Fruit fly (Drosophila melanogaster): ENCODE measurements around the gene CG5001.

CG5001 gene

DNA sequence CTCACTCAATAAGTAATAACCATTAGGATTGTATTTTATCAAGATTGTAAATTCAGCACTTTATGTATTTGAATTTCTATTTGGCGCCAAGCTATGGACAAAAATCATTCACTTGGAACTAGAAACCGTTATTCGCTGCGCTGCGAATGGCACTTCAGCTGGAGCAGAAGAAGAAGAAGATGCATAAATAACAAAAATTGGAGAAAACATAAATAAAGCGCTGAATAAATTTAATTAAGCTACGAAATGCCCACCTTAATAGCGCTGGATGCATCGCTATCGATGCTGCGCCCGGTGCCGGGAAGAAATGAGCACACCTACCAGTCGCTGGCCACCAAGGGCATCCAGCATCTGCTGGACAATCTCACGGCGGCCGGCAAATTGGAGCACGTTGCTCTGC, 21.3 kb upstream of the CG5001 start, which contains the start of gene IntS14:
TSS of gene IntS14 (plus strand) at position 150 of the 400 bp plus-strand sequence.
- TF ChIP-seq noc (tag; optimal IDR thresholded peaks at IDR 0.05): no peak

DNA sequence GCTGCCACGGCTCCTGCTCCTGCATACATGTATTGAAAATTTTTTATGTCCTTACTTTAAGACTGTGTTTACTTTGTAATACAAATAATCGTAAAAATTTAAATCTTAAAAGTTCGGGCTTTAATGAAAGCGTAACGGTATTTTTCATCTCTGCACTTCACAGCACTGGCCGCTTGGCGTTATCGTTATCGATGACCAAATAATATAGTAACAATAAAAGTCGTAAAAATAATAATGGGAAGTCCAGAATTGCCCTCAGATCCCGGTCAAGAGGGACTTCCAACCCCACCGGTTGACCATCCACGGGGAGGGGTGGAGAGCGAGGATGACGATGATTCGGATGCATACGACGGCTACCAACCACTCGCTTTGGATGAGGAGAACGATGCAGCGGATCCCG, 19.2 kb upstream of the CG5001 start, which contains the start of gene CG14341:
TSS of gene CG14341 (plus strand) at position 181 of the 400 bp plus-strand sequence.
- TF ChIP-seq noc (tag; optimal IDR thresholded peaks at IDR 0.05): no peak

dm6 chr2L:1169867-1170415, 15.6 kb upstream of the CG5001 start, which contains the start of the genes CG31922 and Plap:
Gene CG31922 (plus strand): TSS chr2L:1170181.
Gene Plap (minus strand): TSS chr2L:1170365.
- peak; percentile 72 for TF ChIP-seq noc (tag; optimal IDR thresholded peaks at IDR 0.05)

dm6 chr2L:1172704-1173107, 12.9 kb upstream of the CG5001 start, which contains the start of the genes Charon and CG4887:
Gene Charon (minus strand): TSS chr2L:1172805.
Gene CG4887 (plus strand): TSS chr2L:1173009.
- no peak for TF ChIP-seq noc (tag; optimal IDR thresholded peaks at IDR 0.05)

dm6 chr2L:1177522-1177921, 8.0 kb upstream of the CG5001 start, which contains the start of gene CG4896:
Gene CG4896 (plus strand): TSS chr2L:1177690.
- no peak for TF ChIP-seq noc (tag; optimal IDR thresholded peaks at IDR 0.05)

DNA sequence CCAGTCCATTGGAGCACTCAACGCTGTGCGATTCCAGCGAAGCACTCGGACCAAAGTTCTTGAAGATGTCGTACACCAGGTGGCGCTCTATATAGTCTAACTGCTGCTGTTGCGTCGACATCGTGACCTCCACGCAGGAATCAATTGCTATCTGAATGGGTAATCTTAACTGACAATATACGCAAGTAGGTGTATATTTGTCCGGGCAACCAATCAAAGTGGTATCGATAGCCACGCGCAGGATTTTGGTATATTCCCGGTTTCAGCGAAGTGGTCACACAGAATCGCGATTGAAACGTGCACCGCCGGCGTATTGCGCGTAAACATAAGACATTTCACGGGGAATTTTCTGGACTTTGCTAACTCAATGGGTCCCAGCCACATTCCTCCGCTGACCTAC, 1.8 kb upstream of the CG5001 start, which contains the start of the genes CG5126 and Tgt:
TSS of gene CG5126 (minus strand) at position 222 of the 400 bp plus-strand sequence.
TSS of gene Tgt (plus strand) at position 267 of the 400 bp plus-strand sequence.
- TF ChIP-seq noc (tag; optimal IDR thresholded peaks at IDR 0.05): no peak

DNA sequence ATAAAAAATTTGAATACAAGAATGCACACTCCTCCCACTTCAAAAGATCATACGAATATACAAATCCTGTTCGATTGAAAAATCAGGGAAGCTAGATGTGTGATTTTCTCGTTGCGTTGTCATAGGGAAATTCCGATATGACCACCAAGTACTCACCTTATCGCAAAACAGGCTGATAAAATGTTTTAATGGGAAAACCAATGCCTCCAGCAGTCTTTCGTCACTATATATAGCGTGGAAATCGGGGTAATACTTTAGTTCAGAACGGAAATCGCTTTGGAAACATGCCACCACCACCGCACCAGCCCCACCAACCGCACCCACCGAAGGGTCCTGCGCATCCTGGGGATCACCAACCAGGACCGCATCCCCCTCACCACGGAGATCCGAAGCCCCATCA, 13.6 kb downstream of the CG5001 start, which contains the start of the genes CG5139 and CG43348:
TSS of gene CG5139 (minus strand) at position 101 of the 400 bp plus-strand sequence.
TSS of gene CG43348 (plus strand) at position 247 of the 400 bp plus-strand sequence.
- TF ChIP-seq noc (tag; optimal IDR thresholded peaks at IDR 0.05): no peak

- no peak for TF ChIP-seq noc (tag; optimal IDR thresholded peaks at IDR 0.05)
Measured at dm6 chr2L:1199912-1200721, 14.6 kb downstream of the CG5001 start, which contains the start of the genes CG43349 and CG5011. Gene CG43349 (plus strand): TSS chr2L:1200205. Gene CG5011 (plus strand): TSS chr2L:1200671.

DNA sequence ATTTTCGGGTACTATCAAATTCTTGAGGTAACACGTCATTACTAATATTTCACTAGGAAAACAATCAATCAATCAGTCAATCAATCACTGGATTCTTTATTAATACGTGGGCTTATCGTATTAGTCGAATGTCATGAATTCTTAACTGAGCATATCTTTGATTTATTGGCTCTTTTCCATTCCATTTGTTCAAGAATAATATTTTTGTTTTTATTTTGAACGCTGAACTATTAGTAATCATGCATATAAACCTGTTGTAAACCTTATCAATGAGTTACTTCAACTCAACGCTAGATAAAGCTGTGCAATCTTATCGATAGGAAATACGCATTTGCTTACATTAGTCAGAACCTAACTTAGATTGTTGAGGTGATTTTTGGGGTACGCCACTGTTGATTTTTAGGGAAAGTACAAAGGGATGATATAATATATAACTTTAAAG, 15.9 kb downstream of the CG5001 start:
- no peak for TF ChIP-seq noc (tag; optimal IDR thresholded peaks at IDR 0.05)

DNA sequence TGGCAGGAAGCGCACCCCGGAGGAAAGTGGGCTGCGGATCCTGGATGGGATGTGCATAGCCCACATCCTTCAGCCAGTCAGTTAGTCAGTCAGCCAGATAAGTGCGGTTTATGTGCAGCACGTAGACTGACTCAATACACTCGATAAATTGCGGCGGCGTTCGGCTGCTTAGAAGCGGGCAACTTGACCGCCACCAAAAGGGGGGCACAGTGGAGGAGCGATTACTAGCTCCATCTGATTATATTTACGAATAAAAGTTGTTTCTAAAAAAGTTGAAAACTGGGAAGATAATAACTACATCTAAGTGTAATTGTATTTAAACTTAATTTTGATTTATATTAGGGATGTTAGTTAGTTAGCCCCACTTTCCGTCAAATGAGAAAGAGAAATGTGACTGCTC, 16.9 kb downstream of the CG5001 start:
- no peak for TF ChIP-seq noc (tag; optimal IDR thresholded peaks at IDR 0.05)

- no peak for TF ChIP-seq noc (tag; optimal IDR thresholded peaks at IDR 0.05)
Measured at dm6 chr2L:1203915-1204314, 18.4 kb downstream of the CG5001 start, which contains the start of gene CG14342. Gene CG14342 (plus strand): TSS chr2L:1204215.

DNA sequence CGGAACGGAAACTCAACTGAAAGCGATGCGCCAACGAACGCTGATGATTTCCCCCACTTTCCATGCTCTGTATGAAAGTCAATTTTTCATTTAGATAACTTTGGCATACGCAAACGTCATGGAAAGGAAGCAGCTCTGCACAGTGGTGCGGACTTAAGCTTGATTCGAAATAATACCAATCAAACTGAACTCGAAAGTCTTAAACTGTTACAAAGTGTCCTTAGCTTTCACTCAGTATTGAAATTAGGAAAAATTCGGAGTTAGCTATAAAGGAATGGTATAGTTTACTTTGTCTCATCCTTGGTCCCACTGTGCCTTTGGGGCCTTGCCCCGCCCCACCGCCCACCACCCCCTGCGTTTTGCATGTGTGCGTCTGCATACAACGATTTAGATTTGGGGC, 21.9 kb downstream of the CG5001 start:
- TF ChIP-seq noc (tag; optimal IDR thresholded peaks at IDR 0.05): no peak

DNA sequence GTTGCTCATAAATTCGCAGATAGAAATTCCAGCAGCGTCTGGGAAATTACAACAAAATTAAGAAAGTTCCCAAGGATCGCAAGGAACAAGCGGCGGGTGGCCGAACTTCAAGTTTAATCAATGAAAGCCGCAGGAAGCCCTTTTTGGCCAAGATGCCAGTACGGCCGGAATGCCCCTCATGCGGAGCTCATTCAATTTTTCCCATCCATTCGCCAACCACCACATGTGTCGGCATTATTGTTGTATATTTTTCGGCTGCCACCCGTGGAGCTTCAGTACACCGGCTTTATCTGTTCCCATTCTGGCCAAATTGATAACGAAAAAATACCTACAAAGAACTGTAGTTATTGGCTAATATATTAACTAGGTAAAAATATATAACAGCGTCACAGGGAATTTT, 26.0 kb downstream of the CG5001 start:
- TF ChIP-seq noc (tag; optimal IDR thresholded peaks at IDR 0.05): no peak

dm6 chr2L:1213587-1213986, 28.0 kb downstream of the CG5001 start:
- no peak for TF ChIP-seq noc (tag; optimal IDR thresholded peaks at IDR 0.05)

DNA sequence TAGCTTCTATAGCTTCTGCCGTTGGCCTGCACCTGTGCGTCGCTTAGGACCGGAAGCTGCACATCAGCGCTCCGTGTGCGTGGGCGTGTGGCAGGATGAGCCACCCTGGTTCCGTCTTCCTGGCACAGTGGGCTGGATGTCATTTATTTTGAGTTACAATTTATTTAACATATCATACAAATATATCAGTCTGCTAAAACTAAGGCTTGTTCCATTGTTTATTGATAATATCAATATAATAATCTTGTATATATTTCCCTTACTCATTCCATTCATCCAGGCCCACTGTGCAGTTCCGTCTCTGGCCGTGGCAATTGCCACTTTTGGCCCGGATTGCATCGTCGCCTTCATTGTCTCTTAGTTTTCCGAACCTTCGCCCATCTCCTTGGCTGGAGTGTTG, 28.9 kb downstream of the CG5001 start:
- TF ChIP-seq noc (tag; optimal IDR thresholded peaks at IDR 0.05): no peak

DNA sequence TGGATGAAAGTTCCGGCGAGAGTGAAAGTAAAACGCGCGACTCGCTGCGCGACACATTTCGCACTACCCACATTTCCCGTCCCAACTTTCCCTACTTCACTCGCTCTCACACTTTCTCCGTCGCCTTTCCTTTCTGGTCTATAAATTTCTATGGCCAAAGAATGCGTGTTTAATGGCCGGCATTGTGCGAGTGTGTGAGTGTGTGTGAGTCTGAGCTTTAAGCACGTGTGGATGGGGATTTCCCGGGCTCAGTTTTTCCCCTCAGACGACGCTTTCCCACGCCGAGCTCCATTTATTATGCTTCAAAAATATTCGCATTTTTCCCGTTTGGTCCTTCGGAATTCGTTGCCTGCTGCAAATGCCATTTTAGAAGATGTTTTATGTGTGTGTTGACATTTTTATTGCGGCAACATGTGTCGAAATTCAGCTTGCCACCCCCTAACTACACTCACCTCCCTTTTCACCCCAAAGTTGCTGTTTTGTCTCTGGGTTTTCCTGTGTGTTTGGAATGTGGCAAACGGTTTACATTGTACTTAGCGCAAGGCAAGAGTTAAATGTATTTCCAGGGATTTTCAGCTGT, 31.6 kb downstream of the CG5001 start:
- no peak for TF ChIP-seq noc (tag; optimal IDR thresholded peaks at IDR 0.05)
